Fruit fly (Drosophila melanogaster) whole organism, embryonic: ENCODE results near the gene eIF2gamma.

Experiments
- C15 ChIP-seq: fragments of 200-800 bp; sonication (Bioruptor generic); IDR thresholded peaks from 3 replicates; pipeline ENCODE4 v1.3.6; 2022; ENCODE audit warnings: missing biosample characterization, missing genetic modification characterization
- CG10209 ChIP-seq: fragments of 200-800 bp; sonication (Bioruptor generic); optimal IDR thresholded peaks from 3 replicates; lab custom pipeline; 2017; ENCODE audit warnings: missing biosample characterization, mild to moderate bottlenecking, missing genetic modification characterization, missing genetic modification reagents
- CG10274 ChIP-seq: fragments of 200-800 bp; sonication (Bioruptor generic); optimal IDR thresholded peaks from 3 replicates; lab custom pipeline; 2017; ENCODE audit warnings: missing biosample characterization, mild to moderate bottlenecking, missing genetic modification characterization
- CG12659 ChIP-seq: fragments of 200-800 bp; sonication (Bioruptor generic); optimal IDR thresholded peaks from 3 replicates; lab custom pipeline; 2017; ENCODE audit warnings: mild to moderate bottlenecking, missing biosample characterization, missing genetic modification reagents, missing genetic modification characterization
- CG14860 ChIP-seq: fragments of 200-800 bp; sonication (Bioruptor generic); IDR thresholded peaks from 3 replicates; pipeline ENCODE4 v1.3.6; 2022; ENCODE audit warnings: missing biosample characterization, missing genetic modification characterization; ENCODE audit not compliant: partially characterized antibody
- CG15011 ChIP-seq: fragments of 200-800 bp; sonication (Bioruptor generic); optimal IDR thresholded peaks from 3 replicates; lab custom pipeline; 2018; ENCODE audit warnings: missing biosample characterization, mild to moderate bottlenecking, missing genetic modification characterization
- CG15269 ChIP-seq: fragments of 200-800 bp; sonication (Bioruptor generic); optimal IDR thresholded peaks from 2 replicates; lab custom pipeline; 2018; ENCODE audit warnings: missing biosample characterization, mild to moderate bottlenecking, missing genetic modification characterization, moderate library complexity
- CG15479 ChIP-seq: fragments of 200-800 bp; sonication (Bioruptor generic); optimal IDR thresholded peaks from 3 replicates; lab custom pipeline; 2019; ENCODE audit warnings: missing biosample characterization, mild to moderate bottlenecking, missing genetic modification characterization, moderate library complexity
- CG18011 ChIP-seq: fragments of 200-800 bp; sonication (Bioruptor generic); optimal IDR thresholded peaks from 2 replicates; lab custom pipeline; 2017; ENCODE audit warnings: missing biosample characterization, missing genetic modification characterization, mild to moderate bottlenecking, moderate library complexity, missing genotype
- CG18262 ChIP-seq: fragments of 200-800 bp; optimal IDR thresholded peaks from 3 replicates; lab custom pipeline; 2019; ENCODE audit warnings: missing biosample characterization, mild to moderate bottlenecking, missing genetic modification characterization, moderate library complexity
- CG2889 ChIP-seq: fragments of 200-800 bp; sonication (Bioruptor generic); IDR thresholded peaks from 3 replicates; pipeline ENCODE4 v1.3.6; 2022; ENCODE audit warnings: missing biosample characterization, missing genetic modification characterization
- CG31388 ChIP-seq: fragments of 200-800 bp; sonication (Bioruptor generic); optimal IDR thresholded peaks from 2 replicates; lab custom pipeline; 2016; ENCODE audit warnings: missing biosample characterization, missing genetic modification characterization
- CG32767 ChIP-seq: fragments of 200-800 bp; sonication (Bioruptor generic); IDR thresholded peaks from 2 replicates; pipeline ENCODE4 v1.3.6; 2022; ENCODE audit warnings: missing biosample characterization, missing genetic modification characterization
- CG7745 ChIP-seq: fragments of 200-800 bp; sonication (Bioruptor generic); optimal IDR thresholded peaks from 2 replicates; lab custom pipeline; 2018; ENCODE audit warnings: missing biosample characterization, mild to moderate bottlenecking, missing genetic modification characterization, moderate library complexity
- CG8089 ChIP-seq: fragments of 200-800 bp; sonication (Bioruptor generic); optimal IDR thresholded peaks from 3 replicates; lab custom pipeline; 2016; ENCODE audit warnings: missing biosample characterization, missing genetic modification characterization
- CG8281 ChIP-seq: fragments of 200-800 bp; sonication (Bioruptor generic); optimal IDR thresholded peaks from 2 replicates; lab custom pipeline; 2018; ENCODE audit warnings: missing biosample characterization, mild to moderate bottlenecking, missing genetic modification characterization, moderate library complexity
- CG9817 ChIP-seq: fragments of 200-800 bp; sonication (Bioruptor generic); optimal IDR thresholded peaks from 2 replicates; lab custom pipeline; 2018; ENCODE audit warnings: missing biosample characterization, mild to moderate bottlenecking, missing genetic modification characterization, moderate library complexity
- CG9932 ChIP-seq: fragments of 200-800 bp; sonication (Bioruptor generic); IDR thresholded peaks from 2 replicates; pipeline ENCODE4 v1.3.6; 2022; ENCODE audit warnings: missing biosample characterization, missing genetic modification characterization
- Camta ChIP-seq: fragments of 200-800 bp; sonication (Bioruptor generic); optimal IDR thresholded peaks from 2 replicates; lab custom pipeline; 2016; ENCODE audit warnings: missing biosample characterization, missing genetic modification characterization
- Deaf1 ChIP-seq: fragments of 200-800 bp; optimal IDR thresholded peaks from 3 replicates; lab custom pipeline; 2019; ENCODE audit warnings: missing biosample characterization, mild to moderate bottlenecking, missing genetic modification characterization, moderate library complexity
- ERR ChIP-seq: fragments of 200-800 bp; sonication (Bioruptor generic); optimal IDR thresholded peaks from 2 replicates; lab custom pipeline; 2016; ENCODE audit warnings: missing biosample characterization, missing genetic modification characterization
- H15 ChIP-seq: fragments of 200-800 bp; sonication (Bioruptor generic); IDR thresholded peaks from 3 replicates; pipeline ENCODE4 v1.3.6; 2022; ENCODE audit warnings: missing biosample characterization, missing genetic modification characterization
- HHEX ChIP-seq: fragments of 200-800 bp; sonication (Bioruptor generic); optimal IDR thresholded peaks from 3 replicates; lab custom pipeline; 2017; ENCODE audit warnings: missing biosample characterization, mild to moderate bottlenecking, missing genetic modification characterization, missing genetic modification reagents
- HLH3B ChIP-seq: fragments of 200-800 bp; sonication (Bioruptor generic); IDR thresholded peaks from 2 replicates; pipeline ENCODE4 v1.3.6; 2022; ENCODE audit warnings: missing biosample characterization, missing genetic modification characterization
- HLH4C ChIP-seq: fragments of 200-800 bp; sonication (Bioruptor generic); IDR thresholded peaks from 3 replicates; pipeline ENCODE4 v1.3.6; 2022; ENCODE audit warnings: missing biosample characterization, missing genetic modification characterization; ENCODE audit not compliant: partially characterized antibody
- Hand ChIP-seq: fragments of 200-800 bp; sonication (Bioruptor generic); optimal IDR thresholded peaks from 2 replicates; lab custom pipeline; 2017; ENCODE audit warnings: mild to moderate bottlenecking, missing biosample characterization, missing genetic modification reagents, missing genetic modification characterization
- MESR4 ChIP-seq: fragments of 200-800 bp; sonication (Bioruptor generic); optimal IDR thresholded peaks from 2 replicates; lab custom pipeline; 2018; ENCODE audit warnings: missing biosample characterization, mild to moderate bottlenecking, missing genetic modification characterization, moderate library complexity
- Max ChIP-seq: fragments of 200-800 bp; sonication (Bioruptor generic); optimal IDR thresholded peaks from 2 replicates; lab custom pipeline; 2016; ENCODE audit warnings: missing biosample characterization, mild to moderate bottlenecking, missing genetic modification characterization
- Oaz ChIP-seq: fragments of 200-800 bp; sonication (Bioruptor generic); IDR thresholded peaks from 2 replicates; pipeline ENCODE4 v1.3.6; 2022; ENCODE audit warnings: missing biosample characterization, missing genetic modification characterization
- Optix ChIP-seq: fragments of 200-800 bp; sonication (Bioruptor generic); IDR thresholded peaks from 3 replicates; pipeline ENCODE4 v1.3.6; 2022; ENCODE audit warnings: missing biosample characterization, missing genetic modification characterization
- Side ChIP-seq: fragments of 200-800 bp; sonication (Bioruptor generic); optimal IDR thresholded peaks from 2 replicates; lab custom pipeline; 2016; ENCODE audit warnings: missing biosample characterization, missing genetic modification characterization
- abd-A ChIP-seq: fragments of 200-800 bp; sonication (Bioruptor generic); optimal IDR thresholded peaks from 3 replicates; lab custom pipeline; 2019; ENCODE audit warnings: missing biosample characterization, mild to moderate bottlenecking, missing genetic modification characterization, moderate library complexity
- btn ChIP-seq: fragments of 200-800 bp; sonication (Bioruptor generic); optimal IDR thresholded peaks from 2 replicates; lab custom pipeline; 2016; ENCODE audit warnings: missing biosample characterization, missing genetic modification characterization
- chinmo ChIP-seq: fragments of 200-800 bp; sonication (Bioruptor generic); IDR thresholded peaks from 4 replicates; pipeline ENCODE4 v1.3.6; 2022; ENCODE audit warnings: missing biosample characterization, missing genetic modification characterization; ENCODE audit not compliant: partially characterized antibody
- chm ChIP-seq: fragments of 200-800 bp; sonication (Bioruptor generic); IDR thresholded peaks from 2 replicates; pipeline ENCODE4 v1.3.6; 2022; ENCODE audit warnings: missing biosample characterization, missing genetic modification characterization
- cwo ChIP-seq: fragments of 200-800 bp; sonication (Bioruptor generic); optimal IDR thresholded peaks from 3 replicates; lab custom pipeline; 2017; ENCODE audit warnings: missing biosample characterization, missing genetic modification characterization, mild to moderate bottlenecking, moderate library complexity, missing genetic modification reagents
- danr ChIP-seq: fragments of 200-800 bp; sonication (Bioruptor generic); IDR thresholded peaks from 2 replicates; pipeline ENCODE4 v1.3.6; 2022; ENCODE audit warnings: missing biosample characterization, missing genetic modification characterization
- esg ChIP-seq: fragments of 200-800 bp; sonication (Bioruptor generic); conservative IDR thresholded peaks from 2 replicates; pipeline ENCODE4 v1.3.6; 2022; ENCODE audit warnings: missing biosample characterization, missing genetic modification characterization
- fd96Cb ChIP-seq: fragments of 200-800 bp; sonication (Bioruptor generic); optimal IDR thresholded peaks from 2 replicates; lab custom pipeline; 2018; ENCODE audit warnings: missing biosample characterization, mild to moderate bottlenecking, missing genetic modification characterization, moderate library complexity
- hth ChIP-seq: fragments of >200 bp; optimal IDR thresholded peaks from 2 replicates; lab custom pipeline; 2017; ENCODE audit warnings: inconsistent platforms
- kni ChIP-seq: fragments of 200-800 bp; sonication (Bioruptor generic); optimal IDR thresholded peaks from 3 replicates; lab custom pipeline; 2017; ENCODE audit warnings: mild to moderate bottlenecking, missing biosample characterization, missing genetic modification reagents, missing genetic modification characterization
- knrl ChIP-seq: fragments of 200-800 bp; sonication (Bioruptor generic); IDR thresholded peaks from 3 replicates; pipeline ENCODE4 v1.3.6; 2022; ENCODE audit warnings: missing biosample characterization, missing genetic modification characterization; ENCODE audit not compliant: partially characterized antibody
- lbe ChIP-seq: fragments of 200-800 bp; sonication (Bioruptor generic); optimal IDR thresholded peaks from 2 replicates; lab custom pipeline; 2016; ENCODE audit warnings: missing biosample characterization, mild to moderate bottlenecking, missing genetic modification characterization
- maf-S ChIP-seq: fragments of 200-800 bp; sonication (Bioruptor generic); optimal IDR thresholded peaks from 2 replicates; lab custom pipeline; 2016; ENCODE audit warnings: missing biosample characterization, missing genetic modification characterization
- nmo ChIP-seq: fragments of 200-800 bp; sonication (Bioruptor generic); optimal IDR thresholded peaks from 2 replicates; lab custom pipeline; 2018; ENCODE audit warnings: missing biosample characterization, mild to moderate bottlenecking, missing genetic modification characterization, moderate library complexity
- repo ChIP-seq: fragments of 200-800 bp; sonication (Bioruptor generic); optimal IDR thresholded peaks from 2 replicates; lab custom pipeline; 2016; ENCODE audit warnings: missing biosample characterization, missing genetic modification characterization
- tna ChIP-seq: fragments of 200-800 bp; sonication (Bioruptor generic); IDR thresholded peaks from 2 replicates; pipeline ENCODE4 v1.3.6; 2022; ENCODE audit warnings: missing biosample characterization, missing genetic modification characterization; ENCODE audit not compliant: partially characterized antibody
- twi ChIP-seq: fragments of 200-800 bp; optimal IDR thresholded peaks from 2 replicates; lab custom pipeline; 2019; ENCODE audit warnings: missing biosample characterization, mild to moderate bottlenecking, missing genetic modification characterization, moderate library complexity
- wor ChIP-seq: fragments of 200-800 bp; sonication (Bioruptor generic); IDR thresholded peaks from 2 replicates; pipeline ENCODE4 v1.3.6; 2022; ENCODE audit warnings: missing biosample characterization, missing genetic modification characterization

eIF2gamma gene

DNA sequence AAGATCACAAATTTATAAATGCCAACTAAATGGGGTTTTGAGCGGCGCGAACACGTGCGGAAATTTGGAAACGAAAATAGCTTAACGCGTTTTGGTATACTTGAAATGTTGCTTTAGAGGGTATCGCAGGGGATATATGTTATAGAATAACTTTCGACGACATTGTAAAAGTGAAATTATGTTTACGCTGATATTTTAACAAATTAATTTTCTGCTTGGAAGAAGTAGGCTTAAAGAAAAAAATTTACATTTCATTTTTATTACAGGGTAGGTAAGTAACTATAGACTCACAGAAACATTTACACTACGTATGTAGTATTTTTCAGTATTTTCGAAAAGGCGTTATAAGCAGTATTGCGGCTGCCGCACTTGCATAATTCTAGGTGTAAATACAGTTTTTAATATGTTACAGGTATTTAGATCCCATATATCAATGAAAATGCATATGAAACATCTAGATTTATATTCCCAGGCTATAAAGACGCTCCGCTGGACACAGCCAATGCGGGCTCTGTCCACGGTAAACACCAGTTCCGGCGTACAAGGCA, 33.9 kb downstream of the eIF2gamma start, which contains the start of the genes Art3 and mRpS10 (continued):
- TF ChIP-seq CG8089: peak; percentile 100
- TF ChIP-seq Optix: peak; percentile 88; the same call in 2 of the 3 replicates
- TF ChIP-seq CG9932 (GFP tag; lab: Robert Waterston, UW): peak; percentile 100
- peak; percentile 100 for TF ChIP-seq Side (GFP tag; lab: Kevin White, UChicago)
- TF ChIP-seq abd-A: no peak
- peak; percentile 100 for TF ChIP-seq CG10209 (GFP tag; lab: Kevin White, UChicago)
- TF ChIP-seq tna: 0 out of 2 replicates have a peak, but pooled peaks have one; percentile 10
- peak; percentile 100 for TF ChIP-seq fd96Cb (tag; lab: Kevin White, UChicago)
- peak; percentile 100 for TF ChIP-seq Camta
- TF ChIP-seq knrl (GFP tag; lab: Robert Waterston, UW): peak; percentile 51; the same call in 1 of the 3 replicates
- TF ChIP-seq CG18011 (GFP tag; lab: Kevin White, UChicago): peak; percentile 93
- peak; percentile 100 for TF ChIP-seq CG15011
- TF ChIP-seq lbe (GFP tag; lab: Kevin White, UChicago): peak; percentile 99
- peak; percentile 99 for TF ChIP-seq cwo (GFP tag; lab: Kevin White, UChicago)
- peak; percentile 100 for TF ChIP-seq CG15269 (tag; lab: Kevin White, UChicago)
- TF ChIP-seq CG12659 (GFP tag; lab: Kevin White, UChicago): peak; percentile 100
- peak; percentile 100 for TF ChIP-seq maf-S (GFP tag; lab: Kevin White, UChicago)
- peak; percentile 94 for TF ChIP-seq Deaf1 (tag; lab: Kevin White, UChicago)
- peak; percentile 98 for TF ChIP-seq ERR (GFP tag; lab: Kevin White, UChicago)
- peak; percentile 100 for TF ChIP-seq CG2889 (GFP tag; lab: Robert Waterston, UW)
- no peak for TF ChIP-seq chinmo (GFP tag; lab: Robert Waterston, UW)
- peak; percentile 93 for TF ChIP-seq MESR4
- peak; percentile 96 for TF ChIP-seq CG15479 (GFP tag; lab: Kevin White, UChicago)
- peak; percentile 100 for TF ChIP-seq Max (GFP tag; lab: Kevin White, UChicago)
- TF ChIP-seq H15 (GFP tag; lab: Robert Waterston, UW): peak; percentile 100
- TF ChIP-seq Hand (GFP tag; lab: Kevin White, UChicago): peak; percentile 99
- peak; percentile 100 for TF ChIP-seq twi (tag; lab: Kevin White, UChicago)
- TF ChIP-seq HLH3B (GFP tag; lab: Robert Waterston, UW): peak; percentile 100
- no peak for TF ChIP-seq HLH4C (GFP tag; lab: Robert Waterston, UW)
- TF ChIP-seq C15 (GFP tag; lab: Robert Waterston, UW): peak; percentile 100
- TF ChIP-seq HHEX: peak; percentile 100
- TF ChIP-seq esg: peak; percentile 100
- no peak for TF ChIP-seq hth (lab: Kevin White, UChicago)
- peak; percentile 100 for TF ChIP-seq Oaz (GFP tag; lab: Robert Waterston, UW)
- TF ChIP-seq CG10274 (GFP tag; lab: Kevin White, UChicago): peak; percentile 96
- peak; percentile 100 for TF ChIP-seq danr (GFP tag; lab: Robert Waterston, UW)
- peak; percentile 97 for TF ChIP-seq CG8281 (tag; lab: Kevin White, UChicago)
- TF ChIP-seq CG18262 (tag; lab: Kevin White, UChicago): peak; percentile 100
- peak; percentile 99 for TF ChIP-seq btn (GFP tag; lab: Kevin White, UChicago)
- TF ChIP-seq wor (GFP tag; lab: Robert Waterston, UW): peak; percentile 100
- TF ChIP-seq CG9817: peak; percentile 100
- peak; percentile 100 for TF ChIP-seq chm
- TF ChIP-seq nmo (GFP tag; lab: Kevin White, UChicago): peak; percentile 100
- TF ChIP-seq CG32767 (GFP tag; lab: Robert Waterston, UW): peak; percentile 100
- peak; percentile 100 for TF ChIP-seq repo (GFP tag; lab: Kevin White, UChicago)
- TF ChIP-seq CG7745 (tag; lab: Kevin White, UChicago): peak; percentile 99
- TF ChIP-seq kni (GFP tag; lab: Kevin White, UChicago): peak; percentile 99
- no peak for TF ChIP-seq CG14860 (GFP tag; lab: Robert Waterston, UW)
- peak; percentile 100 for TF ChIP-seq CG31388
